Comparison of ENCODE assay signal across 1 fruit fly cellular context in the genomic region with DNA sequence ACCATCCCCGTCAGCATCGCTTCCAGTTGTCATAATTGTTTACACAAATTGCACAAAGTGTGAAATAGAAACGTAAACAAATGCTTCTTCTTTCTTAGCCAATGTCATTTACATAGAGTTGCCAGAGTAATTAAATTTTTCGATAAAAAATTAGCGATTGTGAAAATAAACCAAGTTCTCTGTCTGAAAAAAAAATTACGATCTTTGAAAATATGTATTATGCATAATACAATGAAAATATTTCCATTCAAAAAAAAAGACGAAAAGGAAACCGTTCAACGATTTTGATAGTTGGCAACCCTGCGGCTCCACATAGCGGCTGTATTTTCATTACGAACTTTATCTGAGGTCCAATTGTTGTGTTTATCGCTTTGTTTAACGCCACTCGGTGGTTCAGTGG.
TF ChIP-seq lines count a peak whose summit lies in the region.

A gene (minus strand): TSS at position 105 of the 400 bp plus-strand sequence.
A gene (plus strand): TSS at position 309 of the 400 bp plus-strand sequence.

TF ChIP-seq in whole organism, embryonic, 481 proteins besides CTCF, POLR2A, EP300 and RAD21 (continued from another document and continues in another):
- TF ChIP-seq pnt (GFP tag; optimal IDR thresholded peaks at IDR 0.05; lab: Kevin White, UChicago), result peak; percentile 79
- TF ChIP-seq CG9215 (GFP tag; IDR thresholded peaks at IDR 0.05; lab: Robert Waterston, UW), result peak; percentile 69
- peak; percentile 91 for TF ChIP-seq YL-1 (GFP tag; optimal IDR thresholded peaks at IDR 0.05; lab: Kevin White, UChicago)
- TF ChIP-seq Fer2 (tag; optimal IDR thresholded peaks at IDR 0.05; lab: Kevin White, UChicago), result peak; percentile 72
- TF ChIP-seq vfl (GFP tag; optimal IDR thresholded peaks at IDR 0.05; lab: Kevin White, UChicago), result peak; percentile 88
- peak; percentile 69; the same call in 2 of the 3 replicates for TF ChIP-seq CG7357 (GFP tag; IDR thresholded peaks at IDR 0.05; lab: Robert Waterston, UW)
- peak; percentile 91 for TF ChIP-seq bab2 (GFP tag; optimal IDR thresholded peaks at IDR 0.05; lab: Kevin White, UChicago)
- TF ChIP-seq abd-A (tag; optimal IDR thresholded peaks at IDR 0.05; lab: Kevin White, UChicago), result no peak
- peak; percentile 84 for TF ChIP-seq sisA (GFP tag; IDR thresholded peaks at IDR 0.05; lab: Robert Waterston, UW)
- TF ChIP-seq chif (GFP tag; optimal IDR thresholded peaks at IDR 0.05; lab: Kevin White, UChicago), result peak; percentile 83 to 92
- peak; percentile 66 for TF ChIP-seq CG5180 (GFP tag; optimal IDR thresholded peaks at IDR 0.05; lab: Kevin White, UChicago)
- TF ChIP-seq Lpt (GFP tag; optimal IDR thresholded peaks at IDR 0.05; lab: Kevin White, UChicago), result no peak
- peak; percentile 80 for TF ChIP-seq Spps (tag; optimal IDR thresholded peaks at IDR 0.05; lab: Kevin White, UChicago)
- peak; percentile 91 for TF ChIP-seq ken (GFP tag; IDR thresholded peaks at IDR 0.05; lab: Robert Waterston, UW)
- TF ChIP-seq Lim3 (GFP tag; IDR thresholded peaks at IDR 0.05; lab: Robert Waterston, UW), result no peak; the same call in 1 of the 2 replicates
- TF ChIP-seq tll (GFP tag; optimal IDR thresholded peaks at IDR 0.05; lab: Kevin White, UChicago), result peak in 1 of 2 experiments; percentile 66
- TF ChIP-seq sob (GFP tag; IDR thresholded peaks at IDR 0.05; lab: Robert Waterston, UW), result peak; percentile 94
- no peak for TF ChIP-seq corto (GFP tag; optimal IDR thresholded peaks at IDR 0.05; lab: Kevin White, UChicago)
- peak; percentile 9 for TF ChIP-seq CG7928 (GFP tag; optimal IDR thresholded peaks at IDR 0.05; lab: Kevin White, UChicago)
- 0 out of 3 replicates have a peak, but pooled peaks have one; percentile 17 for TF ChIP-seq vnd (GFP tag; IDR thresholded peaks at IDR 0.05; lab: Robert Waterston, UW; ENCODE audit: partially characterized antibody)
- peak; percentile 89 for TF ChIP-seq Chrac-16 (GFP tag; optimal IDR thresholded peaks at IDR 0.05; lab: Kevin White, UChicago)
- peak; percentile 28 for TF ChIP-seq mirr (GFP tag; optimal IDR thresholded peaks at IDR 0.05; lab: Kevin White, UChicago)
- peak; percentile 78 for TF ChIP-seq CG18011 (GFP tag; optimal IDR thresholded peaks at IDR 0.05; lab: Kevin White, UChicago)
- peak; percentile 95 for TF ChIP-seq Ptx1 (GFP tag; IDR thresholded peaks at IDR 0.05; lab: Robert Waterston, UW)
- peak; percentile 79 for TF ChIP-seq CG15479 (GFP tag; optimal IDR thresholded peaks at IDR 0.05; lab: Kevin White, UChicago)
- no peak for TF ChIP-seq ato (GFP tag; IDR thresholded peaks at IDR 0.05; lab: Robert Waterston, UW; ENCODE audit: partially characterized antibody)
- peak; percentile 77; the same call in 2 of the 3 replicates for TF ChIP-seq gce (GFP tag; IDR thresholded peaks at IDR 0.05; lab: Robert Waterston, UW)
- peak; percentile 20 for TF ChIP-seq CG17912 (GFP tag; optimal IDR thresholded peaks at IDR 0.05; lab: Kevin White, UChicago)
- no peak for TF ChIP-seq odd (GFP tag; optimal IDR thresholded peaks at IDR 0.05; lab: Kevin White, UChicago)
- peak; percentile 79 for TF ChIP-seq Optix (GFP tag; IDR thresholded peaks at IDR 0.05; lab: Robert Waterston, UW)
- peak; percentile 80 for TF ChIP-seq da (GFP tag; optimal IDR thresholded peaks at IDR 0.05; lab: Kevin White, UChicago)
- TF ChIP-seq Oli (tag; optimal IDR thresholded peaks at IDR 0.05; lab: Kevin White, UChicago), result peak; percentile 88
- peak; percentile 85 for TF ChIP-seq Meics (GFP tag; optimal IDR thresholded peaks at IDR 0.05; lab: Kevin White, UChicago)
- no peak for TF ChIP-seq Dfd (GFP tag; optimal IDR thresholded peaks at IDR 0.05; lab: Kevin White, UChicago)
- peak; percentile 72; the same call in 1 of the 2 replicates for TF ChIP-seq dati (GFP tag; IDR thresholded peaks at IDR 0.05; lab: Robert Waterston, UW)
- peak; percentile 75 for TF ChIP-seq CG1647 (GFP tag; optimal IDR thresholded peaks at IDR 0.05; lab: Kevin White, UChicago)
- peak; percentile 43; the same call in 1 of the 2 replicates for TF ChIP-seq GATAe (GFP tag; conservative IDR thresholded peaks at IDR 0.05; lab: Robert Waterston, UW)
- no peak for TF ChIP-seq mld (GFP tag; IDR thresholded peaks at IDR 0.05; lab: Robert Waterston, UW; ENCODE audit: partially characterized antibody)
- TF ChIP-seq CG2712 (tag; optimal IDR thresholded peaks at IDR 0.05; lab: Kevin White, UChicago), result peak; percentile 92
- TF ChIP-seq CG11398 (GFP tag; optimal IDR thresholded peaks at IDR 0.05; lab: Kevin White, UChicago), result peak; percentile 86
- 0 out of 2 replicates have a peak, but pooled peaks have one; percentile 31 for TF ChIP-seq toy (GFP tag; IDR thresholded peaks at IDR 0.05; lab: Robert Waterston, UW)
- peak; percentile 89 for TF ChIP-seq CG9932 (GFP tag; IDR thresholded peaks at IDR 0.05; lab: Robert Waterston, UW)
- TF ChIP-seq tap (tag; optimal IDR thresholded peaks at IDR 0.05; lab: Kevin White, UChicago), result peak; percentile 84
- peak in 1 of 2 experiments; percentile 88 for TF ChIP-seq Eip74EF (GFP tag; optimal IDR thresholded peaks at IDR 0.05; lab: Kevin White, UChicago)
- peak; percentile 69 for TF ChIP-seq CG6272 (GFP tag; IDR thresholded peaks at IDR 0.05; lab: Robert Waterston, UW)
- TF ChIP-seq wdn (GFP tag; IDR thresholded peaks at IDR 0.05; lab: Robert Waterston, UW), result peak; percentile 86
- TF ChIP-seq CG10209 (GFP tag; optimal IDR thresholded peaks at IDR 0.05; lab: Kevin White, UChicago), result peak; percentile 85
- TF ChIP-seq ind (GFP tag; optimal IDR thresholded peaks at IDR 0.05; lab: Kevin White, UChicago), result peak; percentile 87
- TF ChIP-seq CG8924 (tag; optimal IDR thresholded peaks at IDR 0.05; lab: Kevin White, UChicago), result peak; percentile 89
- peak; percentile 74 for TF ChIP-seq twi (tag; optimal IDR thresholded peaks at IDR 0.05; lab: Kevin White, UChicago)
- peak; percentile 82 for TF ChIP-seq org-1 (GFP tag; optimal IDR thresholded peaks at IDR 0.05; lab: Kevin White, UChicago)
- TF ChIP-seq CG8478 (optimal IDR thresholded peaks at IDR 0.05; lab: Kevin White, UChicago), result no peak
- peak; percentile 85 for TF ChIP-seq chn (GFP tag; optimal IDR thresholded peaks at IDR 0.05; lab: Kevin White, UChicago)
- peak; percentile 91 for TF ChIP-seq CG12236 (GFP tag; optimal IDR thresholded peaks at IDR 0.05; lab: Kevin White, UChicago)
- peak; percentile 70; the same call in 1 of the 2 replicates for TF ChIP-seq NFAT (GFP tag; IDR thresholded peaks at IDR 0.05; lab: Robert Waterston, UW)
- TF ChIP-seq CG4617 (GFP tag; optimal IDR thresholded peaks at IDR 0.05; lab: Kevin White, UChicago; ENCODE audit: borderline replicate concordance), result peak; percentile 84
- TF ChIP-seq CG10979 (tag; optimal IDR thresholded peaks at IDR 0.05; lab: Kevin White, UChicago), result peak; percentile 88
- TF ChIP-seq jumu (GFP tag; optimal IDR thresholded peaks at IDR 0.05; lab: Kevin White, UChicago), result peak; percentile 85
- no peak for TF ChIP-seq D19B (GFP tag; optimal IDR thresholded peaks at IDR 0.05; lab: Kevin White, UChicago)
- TF ChIP-seq Bgb (GFP tag; IDR thresholded peaks at IDR 0.05; lab: Robert Waterston, UW; ENCODE audit: partially characterized antibody), result no peak
- peak; percentile 91 for TF ChIP-seq CG16863 (GFP tag; optimal IDR thresholded peaks at IDR 0.05; lab: Kevin White, UChicago)
- peak; percentile 90 for TF ChIP-seq gsb-n (tag; optimal IDR thresholded peaks at IDR 0.05; lab: Kevin White, UChicago)
- peak; percentile 92 for TF ChIP-seq stc (GFP tag; IDR thresholded peaks at IDR 0.05; lab: Robert Waterston, UW)
- TF ChIP-seq CG30431 (GFP tag; optimal IDR thresholded peaks at IDR 0.05; lab: Kevin White, UChicago), result peak; percentile 67
- no peak for TF ChIP-seq Doc2 (GFP tag; IDR thresholded peaks at IDR 0.05; lab: Robert Waterston, UW)
- no peak for TF ChIP-seq br (optimal IDR thresholded peaks at IDR 0.05; lab: Kevin White, UChicago)
- TF ChIP-seq CG18599 (GFP tag; optimal IDR thresholded peaks at IDR 0.05; lab: Kevin White, UChicago), result no peak
- TF ChIP-seq CG11456 (GFP tag; IDR thresholded peaks at IDR 0.05; lab: Robert Waterston, UW), result peak; percentile 89
- peak; percentile 72 for TF ChIP-seq CG33213 (GFP tag; optimal IDR thresholded peaks at IDR 0.05; lab: Kevin White, UChicago)
- no peak for TF ChIP-seq lab (GFP tag; optimal IDR thresholded peaks at IDR 0.05; lab: Kevin White, UChicago)
- TF ChIP-seq exex (tag; optimal IDR thresholded peaks at IDR 0.05; lab: Kevin White, UChicago), result peak; percentile 75
- TF ChIP-seq ci (GFP tag; IDR thresholded peaks at IDR 0.05; lab: Robert Waterston, UW), result peak; percentile 97
- peak; percentile 82 for TF ChIP-seq crc (GFP tag; optimal IDR thresholded peaks at IDR 0.05; lab: Kevin White, UChicago)
- peak; percentile 69 for TF ChIP-seq dm (GFP tag; optimal IDR thresholded peaks at IDR 0.05; lab: Kevin White, UChicago)
- TF ChIP-seq cad (GFP tag; optimal IDR thresholded peaks at IDR 0.05; lab: Kevin White, UChicago), result no peak
- TF ChIP-seq CG14050 (GFP tag; IDR thresholded peaks at IDR 0.05; lab: Robert Waterston, UW), result peak; percentile 88
- TF ChIP-seq Opbp (GFP tag; IDR thresholded peaks at IDR 0.05; lab: Robert Waterston, UW; ENCODE audit: partially characterized antibody), result no peak
- TF ChIP-seq wek (GFP tag; optimal IDR thresholded peaks at IDR 0.05; lab: Kevin White, UChicago), result peak; percentile 60
- peak; percentile 45 for TF ChIP-seq pzg (GFP tag; optimal IDR thresholded peaks at IDR 0.05; lab: Kevin White, UChicago)
- peak; percentile 75 for TF ChIP-seq cato (GFP tag; optimal IDR thresholded peaks at IDR 0.05; lab: Kevin White, UChicago; ENCODE audit: borderline replicate concordance)
- peak; percentile 87 for TF ChIP-seq CG10267 (tag; optimal IDR thresholded peaks at IDR 0.05; lab: Kevin White, UChicago)
- peak; percentile 93 for TF ChIP-seq Bteb2 (GFP tag; optimal IDR thresholded peaks at IDR 0.05; lab: Kevin White, UChicago)
- no peak for TF ChIP-seq tio (GFP tag; optimal IDR thresholded peaks at IDR 0.05; lab: Kevin White, UChicago)
- no peak for TF ChIP-seq bbx (GFP tag; IDR thresholded peaks at IDR 0.05; lab: Robert Waterston, UW; ENCODE audit: partially characterized antibody)
- peak; percentile 91 for TF ChIP-seq CG14441 (GFP tag; IDR thresholded peaks at IDR 0.05; lab: Robert Waterston, UW)
- TF ChIP-seq ash1 (GFP tag; optimal IDR thresholded peaks at IDR 0.05; lab: Kevin White, UChicago), result no peak
- TF ChIP-seq Poxn (GFP tag; IDR thresholded peaks at IDR 0.05; lab: Robert Waterston, UW), result 0 out of 2 replicates have a peak, but pooled peaks have one; percentile 50
- TF ChIP-seq psq (GFP tag; optimal IDR thresholded peaks at IDR 0.05; lab: Kevin White, UChicago), result peak; percentile 61
- peak; percentile 80 for TF ChIP-seq CG13894 (tag; optimal IDR thresholded peaks at IDR 0.05; lab: Kevin White, UChicago)
- peak; percentile 86 for TF ChIP-seq CG15514 (GFP tag; optimal IDR thresholded peaks at IDR 0.05; lab: Kevin White, UChicago)
- TF ChIP-seq Hr39 (optimal IDR thresholded peaks at IDR 0.05; lab: Kevin White, UChicago), result no peak
- TF ChIP-seq Dad (GFP tag; optimal IDR thresholded peaks at IDR 0.05; lab: Kevin White, UChicago), result peak; percentile 86
- TF ChIP-seq klu (GFP tag; IDR thresholded peaks at IDR 0.05; lab: Robert Waterston, UW), result peak; percentile 74
- peak; percentile 67 for TF ChIP-seq kah (GFP tag; optimal IDR thresholded peaks at IDR 0.05; lab: Kevin White, UChicago)
- TF ChIP-seq Stat92E (GFP tag; optimal IDR thresholded peaks at IDR 0.05; lab: Kevin White, UChicago), result peak in 1 of 3 experiments; percentile 74
- peak; percentile 91 for TF ChIP-seq Camta (GFP tag; optimal IDR thresholded peaks at IDR 0.05; lab: Kevin White, UChicago)
- TF ChIP-seq CG34224 (GFP tag; IDR thresholded peaks at IDR 0.05; lab: Robert Waterston, UW; ENCODE audit: partially characterized antibody), result peak; percentile 47; the same call in 1 of the 3 replicates
- peak; percentile 89 for TF ChIP-seq slp2 (GFP tag; optimal IDR thresholded peaks at IDR 0.05; lab: Kevin White, UChicago)
- TF ChIP-seq Asciz (GFP tag; optimal IDR thresholded peaks at IDR 0.05; lab: Kevin White, UChicago), result peak; percentile 87
- no peak for TF ChIP-seq CG15073 (GFP tag; optimal IDR thresholded peaks at IDR 0.05; lab: Kevin White, UChicago)
- peak; percentile 27 for TF ChIP-seq fd64A (GFP tag; optimal IDR thresholded peaks at IDR 0.05; lab: Kevin White, UChicago)
- peak; percentile 92 for TF ChIP-seq gcm (GFP tag; optimal IDR thresholded peaks at IDR 0.05; lab: Kevin White, UChicago)
- TF ChIP-seq CG13424 (tag; optimal IDR thresholded peaks at IDR 0.05; lab: Kevin White, UChicago), result peak; percentile 94
- TF ChIP-seq CG6791 (GFP tag; IDR thresholded peaks at IDR 0.05; lab: Robert Waterston, UW; ENCODE audit: partially characterized antibody), result 0 out of 3 replicates have a peak, but pooled peaks have one; percentile 5
- TF ChIP-seq pho (GFP tag; optimal IDR thresholded peaks at IDR 0.05; lab: Kevin White, UChicago), result peak; percentile 89
- peak; percentile 89 for TF ChIP-seq rib (GFP tag; IDR thresholded peaks at IDR 0.05; lab: Robert Waterston, UW)
- TF ChIP-seq CG42726 (GFP tag; IDR thresholded peaks at IDR 0.05; lab: Robert Waterston, UW; ENCODE audit: partially characterized antibody), result no peak
- TF ChIP-seq CG6683 (GFP tag; optimal IDR thresholded peaks at IDR 0.05; lab: Kevin White, UChicago), result peak; percentile 63
- peak; percentile 74 for TF ChIP-seq danr (GFP tag; IDR thresholded peaks at IDR 0.05; lab: Robert Waterston, UW)
- TF ChIP-seq CG1603 (tag; optimal IDR thresholded peaks at IDR 0.05; lab: Kevin White, UChicago), result peak; percentile 72
- peak; percentile 95 for TF ChIP-seq PHDP (tag; optimal IDR thresholded peaks at IDR 0.05; lab: Kevin White, UChicago)
- peak; percentile 25 for TF ChIP-seq CG10274 (GFP tag; optimal IDR thresholded peaks at IDR 0.05; lab: Kevin White, UChicago)
- TF ChIP-seq Ravus (GFP tag; IDR thresholded peaks at IDR 0.05; lab: Robert Waterston, UW), result peak; percentile 76
- peak; percentile 90 for TF ChIP-seq Atf6 (GFP tag; IDR thresholded peaks at IDR 0.05; lab: Robert Waterston, UW)
- no peak for TF ChIP-seq Trl (optimal IDR thresholded peaks at IDR 0.05; lab: Kevin White, UChicago)
- peak; percentile 94 for TF ChIP-seq Trl (GFP tag; optimal IDR thresholded peaks at IDR 0.05; lab: Kevin White, UChicago)
- TF ChIP-seq luna (GFP tag; optimal IDR thresholded peaks at IDR 0.05; lab: Kevin White, UChicago), result peak; percentile 69
- no peak for TF ChIP-seq amos (GFP tag; IDR thresholded peaks at IDR 0.05; lab: Robert Waterston, UW; ENCODE audit: partially characterized antibody)
- peak; percentile 90 for TF ChIP-seq bowl (GFP tag; IDR thresholded peaks at IDR 0.05; lab: Robert Waterston, UW)
- peak; percentile 7 for TF ChIP-seq zf30C (GFP tag; optimal IDR thresholded peaks at IDR 0.05; lab: Kevin White, UChicago)
- TF ChIP-seq CG3407 (GFP tag; optimal IDR thresholded peaks at IDR 0.05; lab: Kevin White, UChicago), result peak; percentile 83
- TF ChIP-seq CG12071 (GFP tag; optimal IDR thresholded peaks at IDR 0.05; lab: Kevin White, UChicago), result no peak
